Fruit fly (Drosophila melanogaster) whole organism, embryonic: ENCODE measurements around the gene IntS4.

Source experiments
- CG11093 ChIP-seq: fragments of 200-800 bp; sonication (Bioruptor generic); IDR thresholded peaks from 3 replicates; pipeline ENCODE4 v1.3.6; 2022; ENCODE audit warnings: missing biosample characterization, missing genetic modification characterization
- CG12942 ChIP-seq: fragments of 200-800 bp; sonication (Bioruptor generic); optimal IDR thresholded peaks from 3 replicates; lab custom pipeline; 2016; ENCODE audit warnings: missing biosample characterization, missing genetic modification characterization
- CG15073 ChIP-seq: fragments of 200-800 bp; sonication (Bioruptor generic); optimal IDR thresholded peaks from 2 replicates; lab custom pipeline; 2016; ENCODE audit warnings: missing biosample characterization, missing genetic modification characterization
- CG15269 ChIP-seq: fragments of 200-800 bp; sonication (Bioruptor generic); optimal IDR thresholded peaks from 2 replicates; lab custom pipeline; 2018; ENCODE audit warnings: missing biosample characterization, mild to moderate bottlenecking, missing genetic modification characterization, moderate library complexity
- CG15514 ChIP-seq: fragments of 200-800 bp; sonication (Bioruptor generic); optimal IDR thresholded peaks from 3 replicates; lab custom pipeline; 2017; ENCODE audit warnings: missing biosample characterization, missing genetic modification characterization, mild to moderate bottlenecking, moderate library complexity, missing genetic modification reagents
- CG17568 ChIP-seq: fragments of 200-800 bp; sonication (Bioruptor generic); optimal IDR thresholded peaks from 2 replicates; lab custom pipeline; 2018; ENCODE audit warnings: missing biosample characterization, mild to moderate bottlenecking, missing genetic modification characterization, moderate library complexity
- CG18599 ChIP-seq: fragments of 200-800 bp; sonication (Bioruptor generic); optimal IDR thresholded peaks from 3 replicates; lab custom pipeline; 2017; ENCODE audit warnings: missing biosample characterization, missing genetic modification characterization, mild to moderate bottlenecking, moderate library complexity, missing genetic modification reagents
- CG2199 ChIP-seq: fragments of 200-800 bp; sonication (Bioruptor generic); IDR thresholded peaks from 3 replicates; pipeline ENCODE4 v1.3.6; 2022; ENCODE audit warnings: missing biosample characterization, missing genetic modification characterization
- CG30431 ChIP-seq: fragments of 200-800 bp; sonication (Bioruptor generic); optimal IDR thresholded peaks from 2 replicates; lab custom pipeline; 2017; ENCODE audit warnings: missing biosample characterization, missing genetic modification characterization
- CG31224 ChIP-seq: fragments of 200-800 bp; sonication (Bioruptor generic); IDR thresholded peaks from 2 replicates; pipeline ENCODE4 v1.3.6; 2022; ENCODE audit warnings: missing biosample characterization, missing genetic modification characterization
- CG32532 ChIP-seq: fragments of 200-800 bp; sonication (Bioruptor generic); IDR thresholded peaks from 2 replicates; pipeline ENCODE4 v1.3.6; 2022; ENCODE audit warnings: missing biosample characterization, missing genetic modification characterization
- CG4730 ChIP-seq: fragments of 200-800 bp; sonication (Bioruptor generic); IDR thresholded peaks from 2 replicates; pipeline ENCODE4 v1.3.6; 2022; ENCODE audit warnings: missing biosample characterization, missing genetic modification characterization
- CG6854 ChIP-seq: fragments of 200-800 bp; sonication (Bioruptor generic); optimal IDR thresholded peaks from 3 replicates; lab custom pipeline; 2017; ENCODE audit warnings: missing biosample characterization, mild to moderate bottlenecking, missing genetic modification characterization
- CG7357 ChIP-seq: fragments of 200-800 bp; sonication (Bioruptor generic); IDR thresholded peaks from 3 replicates; pipeline ENCODE4 v1.3.6; 2022; ENCODE audit warnings: missing biosample characterization, missing genetic modification characterization
- CG8388 ChIP-seq: fragments of 200-800 bp; sonication (Bioruptor generic); optimal IDR thresholded peaks from 2 replicates; lab custom pipeline; 2019; ENCODE audit warnings: missing biosample characterization, mild to moderate bottlenecking, missing genetic modification characterization, moderate library complexity
- CG8765 ChIP-seq: fragments of 200-800 bp; sonication (Bioruptor generic); IDR thresholded peaks from 2 replicates; pipeline ENCODE4 v1.3.6; 2022; ENCODE audit warnings: missing biosample characterization, missing genetic modification characterization
- CG8944 ChIP-seq: fragments of 200-800 bp; sonication (Bioruptor generic); optimal IDR thresholded peaks from 3 replicates; lab custom pipeline; 2016; ENCODE audit warnings: missing biosample characterization, missing genetic modification characterization
- CG9215 ChIP-seq: fragments of 200-800 bp; sonication (Bioruptor generic); IDR thresholded peaks from 2 replicates; pipeline ENCODE4 v1.3.6; 2022; ENCODE audit warnings: missing biosample characterization, missing genetic modification characterization
- CrebB ChIP-seq: fragments of 200-800 bp; sonication (Bioruptor generic); optimal IDR thresholded peaks from 3 replicates; lab custom pipeline; 2018; ENCODE audit warnings: missing biosample characterization, mild to moderate bottlenecking, missing genetic modification characterization
- Doc2 ChIP-seq: fragments of 200-800 bp; sonication (Bioruptor generic); IDR thresholded peaks from 2 replicates; pipeline ENCODE4 v1.3.6; 2022; ENCODE audit warnings: missing biosample characterization, missing genetic modification characterization
- Elba2 ChIP-seq: fragments of 200-800 bp; sonication (Bioruptor generic); optimal IDR thresholded peaks from 3 replicates; lab custom pipeline; 2016; ENCODE audit warnings: missing biosample characterization, missing genetic modification characterization
- Gsc ChIP-seq: fragments of 200-800 bp; sonication (Bioruptor generic); IDR thresholded peaks from 2 replicates; pipeline ENCODE4 v1.3.6; 2022; ENCODE audit warnings: missing biosample characterization, missing genetic modification characterization
- HLH3B ChIP-seq: fragments of 200-800 bp; sonication (Bioruptor generic); IDR thresholded peaks from 2 replicates; pipeline ENCODE4 v1.3.6; 2022; ENCODE audit warnings: missing biosample characterization, missing genetic modification characterization
- Hr39 ChIP-seq: fragments of >200 bp; optimal IDR thresholded peaks from 2 replicates; lab custom pipeline; 2017
- Mad ChIP-seq: fragments of 200-800 bp; sonication (Bioruptor generic); optimal IDR thresholded peaks from 2 replicates; lab custom pipeline; 2016; ENCODE audit warnings: missing biosample characterization, missing genetic modification characterization
- Mrtf ChIP-seq: fragments of 200-800 bp; sonication (Bioruptor generic); IDR thresholded peaks from 3 replicates; pipeline ENCODE4 v1.3.6; 2022; ENCODE audit warnings: missing biosample characterization, missing genetic modification characterization
- NC2β ChIP-seq: fragments of 200-800 bp; sonication (Bioruptor generic); optimal IDR thresholded peaks from 2 replicates; lab custom pipeline; 2016; ENCODE audit warnings: missing biosample characterization, missing genetic modification characterization
- Poxn ChIP-seq: fragments of 200-800 bp; sonication (Bioruptor generic); IDR thresholded peaks from 2 replicates; pipeline ENCODE4 v1.3.6; 2022; ENCODE audit warnings: missing biosample characterization, missing genetic modification characterization
- Xrp1 ChIP-seq: fragments of 200-800 bp; sonication (Bioruptor generic); IDR thresholded peaks from 2 replicates; pipeline ENCODE4 v1.3.6; 2022; ENCODE audit warnings: missing biosample characterization, missing genetic modification characterization
- bbx ChIP-seq: fragments of 200-800 bp; sonication (Bioruptor generic); IDR thresholded peaks from 2 replicates; pipeline ENCODE4 v1.3.6; 2022; ENCODE audit warnings: missing biosample characterization, missing genetic modification characterization; ENCODE audit not compliant: partially characterized antibody
- br ChIP-seq: fragments of >200 bp; optimal IDR thresholded peaks from 2 replicates; lab custom pipeline; 2017
- cato ChIP-seq: fragments of 200-800 bp; sonication (Bioruptor generic); optimal IDR thresholded peaks from 2 replicates; lab custom pipeline; 2016; ENCODE audit warnings: missing biosample characterization, missing genetic modification characterization, borderline replicate concordance
- corto ChIP-seq: fragments of 200-800 bp; sonication (Bioruptor generic); optimal IDR thresholded peaks from 2 replicates; lab custom pipeline; 2016; ENCODE audit warnings: missing biosample characterization, mild to moderate bottlenecking, missing genetic modification characterization, moderate library complexity
- crc ChIP-seq: fragments of 200-800 bp; sonication (Bioruptor generic); optimal IDR thresholded peaks from 2 replicates; lab custom pipeline; 2016; ENCODE audit warnings: missing biosample characterization, missing genetic modification characterization
- crol ChIP-seq: fragments of 200-800 bp; sonication (Bioruptor generic); IDR thresholded peaks from 2 replicates; pipeline ENCODE4 v1.3.6; 2022; ENCODE audit warnings: missing biosample characterization, missing genetic modification characterization
- dmrt11E ChIP-seq: fragments of 200-800 bp; sonication (Bioruptor generic); optimal IDR thresholded peaks from 3 replicates; lab custom pipeline; 2018; ENCODE audit warnings: missing biosample characterization, mild to moderate bottlenecking, missing genetic modification characterization, moderate library complexity
- dpn ChIP-seq, 2 experiments: fragments of 200-800 bp; sonication (Bioruptor generic); optimal IDR thresholded peaks; 3 replicates each; lab custom pipeline; 2016; ENCODE audit warnings: missing biosample characterization in 2 of 2, missing genetic modification characterization in 2 of 2
- fd102C ChIP-seq: fragments of 200-800 bp; sonication (Bioruptor generic); optimal IDR thresholded peaks from 2 replicates; lab custom pipeline; 2018; ENCODE audit warnings: missing biosample characterization, mild to moderate bottlenecking, missing genetic modification characterization, moderate library complexity
- fd64A ChIP-seq: fragments of 200-800 bp; sonication (Bioruptor generic); optimal IDR thresholded peaks from 3 replicates; lab custom pipeline; 2018; ENCODE audit warnings: missing biosample characterization, mild to moderate bottlenecking, missing genetic modification characterization
- ftz-f1 ChIP-seq: fragments of 200-800 bp; sonication (Bioruptor generic); optimal IDR thresholded peaks from 2 replicates; lab custom pipeline; 2016; ENCODE audit warnings: missing biosample characterization, missing genetic modification characterization
- gce ChIP-seq: fragments of 200-800 bp; sonication (Bioruptor generic); IDR thresholded peaks from 3 replicates; pipeline ENCODE4 v1.3.6; 2022; ENCODE audit warnings: missing biosample characterization, missing genetic modification characterization
- gsb-n ChIP-seq: fragments of 200-800 bp; sonication (Bioruptor generic); optimal IDR thresholded peaks from 3 replicates; lab custom pipeline; 2018; ENCODE audit warnings: missing biosample characterization, mild to moderate bottlenecking, missing genetic modification characterization
- insv ChIP-seq, 2 experiments: fragments of 200-800 bp; sonication (Bioruptor generic); optimal IDR thresholded peaks; 3 replicates each; lab custom pipeline; 2016 to 2018; ENCODE audit warnings: missing biosample characterization in 2 of 2, missing genetic modification characterization in 2 of 2
- nmo ChIP-seq: fragments of 200-800 bp; sonication (Bioruptor generic); optimal IDR thresholded peaks from 2 replicates; lab custom pipeline; 2018; ENCODE audit warnings: missing biosample characterization, mild to moderate bottlenecking, missing genetic modification characterization, moderate library complexity
- nom ChIP-seq: fragments of 200-800 bp; sonication (Bioruptor generic); optimal IDR thresholded peaks from 2 replicates; lab custom pipeline; 2017; ENCODE audit warnings: missing biosample characterization, missing genetic modification characterization, mild to moderate bottlenecking, moderate library complexity, missing genetic modification reagents
- oc ChIP-seq: fragments of 200-800 bp; sonication (Bioruptor generic); optimal IDR thresholded peaks from 2 replicates; lab custom pipeline; 2018; ENCODE audit warnings: missing biosample characterization, mild to moderate bottlenecking, missing genetic modification characterization, moderate library complexity
- sisA ChIP-seq: fragments of 200-800 bp; sonication (Bioruptor generic); IDR thresholded peaks from 2 replicates; pipeline ENCODE4 v1.3.6; 2022; ENCODE audit warnings: missing biosample characterization, missing genetic modification characterization
- tna ChIP-seq: fragments of 200-800 bp; sonication (Bioruptor generic); IDR thresholded peaks from 2 replicates; pipeline ENCODE4 v1.3.6; 2022; ENCODE audit warnings: missing biosample characterization, missing genetic modification characterization; ENCODE audit not compliant: partially characterized antibody
- wek ChIP-seq: fragments of 200-800 bp; sonication (Bioruptor generic); optimal IDR thresholded peaks from 3 replicates; lab custom pipeline; 2018; ENCODE audit warnings: missing biosample characterization, mild to moderate bottlenecking, missing genetic modification characterization, moderate library complexity

Gene IntS4

DNA sequence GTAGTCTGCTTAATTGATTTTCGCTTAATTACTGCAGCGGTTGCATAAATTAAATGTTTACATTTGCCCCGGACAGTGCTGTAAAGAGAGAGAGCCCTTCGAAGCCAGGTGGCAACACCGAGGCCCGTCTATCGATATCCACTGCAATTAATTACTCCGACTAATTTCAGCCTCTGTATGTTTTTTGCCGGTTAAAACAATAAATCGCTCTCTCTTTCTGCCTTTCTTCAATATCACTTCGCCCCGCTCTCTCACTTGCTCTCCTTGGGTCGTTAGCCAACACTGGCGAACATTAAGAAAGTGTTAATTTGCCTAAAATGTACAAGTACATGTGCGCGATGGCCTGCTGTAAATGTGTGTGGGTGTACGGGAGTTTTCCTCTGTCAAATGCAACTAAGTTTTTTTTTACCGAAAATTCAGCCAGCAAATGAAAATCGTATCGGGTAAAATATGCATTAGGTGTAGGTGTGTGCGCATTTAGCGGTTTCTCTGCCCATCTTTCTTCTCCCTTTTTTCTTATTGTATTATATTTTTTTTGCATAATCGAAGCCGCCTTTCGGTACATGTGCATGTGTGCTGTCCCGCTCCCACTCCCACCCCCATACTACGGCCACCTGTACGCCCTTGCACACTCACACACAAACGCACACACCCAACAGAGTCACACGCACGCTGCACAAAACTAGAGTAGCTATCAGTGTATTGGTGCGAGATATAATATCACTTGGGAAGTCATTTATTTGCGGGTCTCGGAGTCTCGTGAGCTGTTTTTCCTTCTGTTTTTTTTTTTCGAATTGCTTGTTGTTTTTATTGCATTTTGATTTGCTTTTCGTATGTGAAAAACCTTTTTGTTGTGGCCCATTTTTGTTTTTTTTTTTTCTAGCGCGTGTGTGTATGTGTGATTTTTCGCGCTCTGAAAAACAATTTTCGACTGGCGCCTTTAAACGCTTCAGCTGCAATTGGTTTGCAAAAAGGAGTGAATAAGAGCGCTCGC lies 3.1 kb upstream of the IntS4 start (continued):
- TF ChIP-seq cato (no peak), crc (GFP tag; lab: Kevin White, UChicago) (no peak), ftz-f1 (GFP tag; lab: Kevin White, UChicago) (peak; percentile 39), Gsc (GFP tag; lab: Robert Waterston, UW) (no peak), br (no peak), insv (GFP tag; optimal IDR thresholded peaks at IDR 0.05; lab: Kevin White, UChicago) (peak in 1 of 2 experiments; percentile 26), nom (no peak), CG9215 (no peak), CG6854 (GFP tag; lab: Kevin White, UChicago) (no peak), nmo (GFP tag; lab: Kevin White, UChicago) (peak; percentile 34), Poxn (GFP tag; lab: Robert Waterston, UW) (no peak), CG15514 (peak; percentile 60), CG8388 (no peak), CG30431 (GFP tag; lab: Kevin White, UChicago) (no peak), tna (GFP tag; lab: Robert Waterston, UW) (0 out of 2 replicates have a peak, but pooled peaks have one; percentile 32), fd64A (GFP tag; lab: Kevin White, UChicago) (no peak), fd102C (GFP tag; lab: Kevin White, UChicago) (no peak), dpn (GFP tag; optimal IDR thresholded peaks at IDR 0.05; lab: Kevin White, UChicago) (peak; percentile 43 to 52), CG18599 (GFP tag; lab: Kevin White, UChicago) (peak; percentile 70), dmrt11E (tag; lab: Kevin White, UChicago) (no peak), wek (GFP tag; lab: Kevin White, UChicago) (peak; percentile 34), crol (GFP tag; lab: Robert Waterston, UW) (peak; percentile 69; the same call in 1 of the 2 replicates), CG8944 (GFP tag; lab: Kevin White, UChicago) (no peak), bbx (peak; percentile 72), CG12942 (GFP tag; lab: Kevin White, UChicago) (peak; percentile 7), gce (GFP tag; lab: Robert Waterston, UW) (no peak), sisA (GFP tag; lab: Robert Waterston, UW) (no peak), gsb-n (tag; lab: Kevin White, UChicago) (no peak), Mrtf (GFP tag; lab: Robert Waterston, UW) (no peak), CG8765 (no peak), Elba2 (GFP tag; lab: Kevin White, UChicago) (peak; percentile 79), CG17568 (no peak), CG2199 (GFP tag; lab: Robert Waterston, UW) (no peak), CG31224 (GFP tag; lab: Robert Waterston, UW) (no peak), CG15269 (no peak), NC2β (no peak), corto (GFP tag; lab: Kevin White, UChicago) (no peak), CG7357 (GFP tag; lab: Robert Waterston, UW) (no peak), CrebB (tag; lab: Kevin White, UChicago) (peak; percentile 21), CG32532 (GFP tag; lab: Robert Waterston, UW) (peak; percentile 49), CG11093 (GFP tag; lab: Robert Waterston, UW) (no peak), Xrp1 (GFP tag; lab: Robert Waterston, UW) (peak; percentile 46), Mad (no peak), CG15073 (GFP tag; lab: Kevin White, UChicago) (no peak), HLH3B (no peak), CG4730 (GFP tag; lab: Robert Waterston, UW) (no peak), Hr39 (lab: Kevin White, UChicago) (no peak), oc (tag; lab: Kevin White, UChicago) (no peak), Doc2 (GFP tag; lab: Robert Waterston, UW) (no peak)
